Fruit fly (Drosophila melanogaster): ENCODE results near the gene CG5934.

The CG5934 gene

dm6 chr3R:27224727-27225126 is 48.8 kb upstream of the CG5934 start (continued):
- no peak for TF ChIP-seq CG16779 (tag; optimal IDR thresholded peaks at IDR 0.05)
- peak; percentile 65 for TF ChIP-seq CG32006 (GFP tag; optimal IDR thresholded peaks at IDR 0.05)
- TF ChIP-seq ss (GFP tag; optimal IDR thresholded peaks at IDR 0.05) = peak; percentile 37 to 69
- peak; percentile 76 for TF ChIP-seq eg (GFP tag; IDR thresholded peaks at IDR 0.05)
- TF ChIP-seq Sox102F (GFP tag; optimal IDR thresholded peaks at IDR 0.05) = peak; percentile 53
- peak; percentile 59 for TF ChIP-seq net (GFP tag; optimal IDR thresholded peaks at IDR 0.05)
- peak; percentile 60 for TF ChIP-seq spab (GFP tag; optimal IDR thresholded peaks at IDR 0.05)
- TF ChIP-seq CG8319 (GFP tag; optimal IDR thresholded peaks at IDR 0.05) = peak; percentile 58
- TF ChIP-seq CG15336 (GFP tag; IDR thresholded peaks at IDR 0.05) = peak; percentile 70
- TF ChIP-seq Hr39 (GFP tag; optimal IDR thresholded peaks at IDR 0.05) = peak; percentile 44
- peak; percentile 68 for TF ChIP-seq dsx (GFP tag; optimal IDR thresholded peaks at IDR 0.05; ENCODE audit: poor library complexity, severe bottlenecking)
- TF ChIP-seq CG4318 (GFP tag; optimal IDR thresholded peaks at IDR 0.05) = no peak
- peak; percentile 70 for TF ChIP-seq CG10669 (GFP tag; optimal IDR thresholded peaks at IDR 0.05)
- TF ChIP-seq Blimp-1 (GFP tag; optimal IDR thresholded peaks at IDR 0.05) = no peak
- peak; percentile 72 for TF ChIP-seq CG3032 (tag; optimal IDR thresholded peaks at IDR 0.05)

- TF ChIP-seq Eip78C (GFP tag) (peak; percentile 73), Met (GFP tag; optimal IDR thresholded peaks at IDR 0.05) (peak; percentile 13), Ets96B (tag; optimal IDR thresholded peaks at IDR 0.05) (peak; percentile 23), CG3032 (tag; optimal IDR thresholded peaks at IDR 0.05) (no peak), svp (GFP tag) (peak; percentile 57)
Measured at dm6 chr3R:27225490-27225889, 48.0 kb upstream of the CG5934 start.

- TF ChIP-seq Eip78C (GFP tag) = peak; percentile 65
- peak; percentile 14 for TF ChIP-seq dsx (GFP tag; optimal IDR thresholded peaks at IDR 0.05; ENCODE audit: poor library complexity, severe bottlenecking)
- TF ChIP-seq CG8119 (GFP tag; IDR thresholded peaks at IDR 0.05) = no peak
- TF ChIP-seq CG6854 (GFP tag; optimal IDR thresholded peaks at IDR 0.05) = peak; percentile 7
- peak in 1 of 2 experiments; percentile 100 for TF ChIP-seq ss (GFP tag; optimal IDR thresholded peaks at IDR 0.05)
- peak; percentile 37 for TF ChIP-seq Blimp-1 (GFP tag; optimal IDR thresholded peaks at IDR 0.05)
- no peak for TF ChIP-seq Met (GFP tag; optimal IDR thresholded peaks at IDR 0.05)
- TF ChIP-seq CG1621 (tag; optimal IDR thresholded peaks at IDR 0.05) = peak; percentile 30
- peak; percentile 56 for TF ChIP-seq svp (GFP tag)
Measured at dm6 chr3R:27226080-27226648, 47.3 kb upstream of the CG5934 start.

dm6 chr3R:27228342-27228741 is 45.2 kb upstream of the CG5934 start, which contains the start of gene CG42813:
TSS of gene CG42813 (minus strand) at chr3R:27228561.
- no peak for TF ChIP-seq svp (GFP tag)
- TF ChIP-seq CG1621 (tag; optimal IDR thresholded peaks at IDR 0.05) = peak; percentile 32

dm6 chr3R:27229368-27229767 is 44.1 kb upstream of the CG5934 start, which contains the start of gene CG42814:
TSS of gene CG42814 (minus strand) at chr3R:27229468.
- TF ChIP-seq Hr39 (GFP tag; optimal IDR thresholded peaks at IDR 0.05) (no peak), CG1621 (tag; optimal IDR thresholded peaks at IDR 0.05) (no peak), CG11762 (GFP tag; optimal IDR thresholded peaks at IDR 0.05; ENCODE audit: insufficient read depth) (no peak), vri (GFP tag; optimal IDR thresholded peaks at IDR 0.05) (no peak), fkh (GFP tag; optimal IDR thresholded peaks at IDR 0.05) (no peak), dsx (GFP tag; optimal IDR thresholded peaks at IDR 0.05; ENCODE audit: poor library complexity, severe bottlenecking) (no peak), ss (GFP tag; optimal IDR thresholded peaks at IDR 0.05) (no peak), Eip78C (GFP tag) (no peak), fd85E (GFP tag; optimal IDR thresholded peaks at IDR 0.05) (no peak), Met (GFP tag; optimal IDR thresholded peaks at IDR 0.05) (no peak), CG15336 (GFP tag; IDR thresholded peaks at IDR 0.05) (no peak), Lpt (GFP tag; optimal IDR thresholded peaks at IDR 0.05) (no peak), CG31627 (GFP tag; optimal IDR thresholded peaks at IDR 0.05) (no peak), Sox15 (GFP tag; optimal IDR thresholded peaks at IDR 0.05) (no peak), dac (GFP tag; optimal IDR thresholded peaks at IDR 0.05) (no peak), CG10669 (GFP tag; optimal IDR thresholded peaks at IDR 0.05) (no peak), Sox102F (GFP tag; optimal IDR thresholded peaks at IDR 0.05) (no peak), eg (GFP tag; IDR thresholded peaks at IDR 0.05) (no peak), spab (GFP tag; optimal IDR thresholded peaks at IDR 0.05) (no peak)

All from whole organism, prepupa.